Fruit fly (Drosophila melanogaster) whole organism, pupa: ENCODE results near the gene Dph5.

Experiments
- CG10348 ChIP-seq: fragments of 200-800 bp; sonication (Bioruptor generic); IDR thresholded peaks from 2 replicates; pipeline ENCODE4 v1.3.6; 2022; ENCODE audit warnings: missing biosample characterization, missing genetic modification characterization
- CG12605 ChIP-seq: fragments of 200-800 bp; sonication (Bioruptor generic); IDR thresholded peaks from 2 replicates; pipeline ENCODE4 v1.3.6; 2022; ENCODE audit warnings: missing biosample characterization, missing genetic modification characterization
- CG13204 ChIP-seq: fragments of 200-800 bp; sonication (Bioruptor generic); optimal IDR thresholded peaks from 2 replicates; lab custom pipeline; 2018; ENCODE audit warnings: missing biosample characterization, mild to moderate bottlenecking, missing genetic modification characterization, moderate library complexity
- CG14655 ChIP-seq: fragments of 200-800 bp; sonication (Bioruptor generic); optimal IDR thresholded peaks from 3 replicates; lab custom pipeline; 2017; ENCODE audit warnings: mild to moderate bottlenecking, missing biosample characterization, missing genetic modification reagents, missing genetic modification characterization
- CG15710 ChIP-seq: fragments of 200-800 bp; sonication (Bioruptor generic); optimal IDR thresholded peaks from 2 replicates; lab custom pipeline; 2018; ENCODE audit warnings: missing biosample characterization, mild to moderate bottlenecking, missing genetic modification characterization, moderate library complexity
- CG17806 ChIP-seq: fragments of 200-800 bp; sonication (Bioruptor generic); optimal IDR thresholded peaks from 2 replicates; lab custom pipeline; 2018; ENCODE audit warnings: missing biosample characterization, mild to moderate bottlenecking, missing genetic modification characterization, moderate library complexity
- CG32121 ChIP-seq: fragments of 200-800 bp; sonication (Bioruptor generic); IDR thresholded peaks from 2 replicates; pipeline ENCODE4 v1.3.6; 2022; ENCODE audit warnings: missing biosample characterization, missing genetic modification characterization
- CG34367 ChIP-seq: fragments of 200-800 bp; sonication (Bioruptor generic); optimal IDR thresholded peaks from 2 replicates; lab custom pipeline; 2018; ENCODE audit warnings: missing biosample characterization, mild to moderate bottlenecking, missing genetic modification characterization
- CG4496 ChIP-seq: fragments of 200-800 bp; sonication (Bioruptor generic); IDR thresholded peaks from 3 replicates; pipeline ENCODE4 v1.3.6; 2022; ENCODE audit warnings: missing biosample characterization, missing genetic modification characterization
- CG8159 ChIP-seq: fragments of 200-800 bp; sonication (Bioruptor generic); optimal IDR thresholded peaks from 3 replicates; lab custom pipeline; 2018; ENCODE audit warnings: missing biosample characterization, mild to moderate bottlenecking, missing genetic modification characterization, moderate library complexity
- CG8301 ChIP-seq: fragments of 200-800 bp; sonication (Bioruptor generic); optimal IDR thresholded peaks from 2 replicates; lab custom pipeline; 2018; ENCODE audit warnings: missing biosample characterization, mild to moderate bottlenecking, missing genetic modification characterization
- CG9948 ChIP-seq: fragments of 200-800 bp; sonication (Bioruptor generic); optimal IDR thresholded peaks from 2 replicates; lab custom pipeline; 2018; ENCODE audit warnings: missing biosample characterization, mild to moderate bottlenecking, missing genetic modification characterization, moderate library complexity
- D1 ChIP-seq: fragments of 200-800 bp; sonication (Bioruptor generic); optimal IDR thresholded peaks from 2 replicates; lab custom pipeline; 2018; ENCODE audit warnings: missing biosample characterization, mild to moderate bottlenecking, missing genetic modification characterization, moderate library complexity
- EcR ChIP-seq: fragments of 200-800 bp; sonication (Bioruptor generic); optimal IDR thresholded peaks from 3 replicates; lab custom pipeline; 2019; ENCODE audit warnings: missing biosample characterization, missing genetic modification characterization, mild to moderate bottlenecking, moderate library complexity, missing genetic modification reagents
- Ets98B ChIP-seq: fragments of 200-800 bp; sonication (Bioruptor generic); IDR thresholded peaks from 2 replicates; pipeline ENCODE4 v1.3.6; 2022; ENCODE audit warnings: missing biosample characterization, missing genetic modification characterization
- Pif1A ChIP-seq: fragments of 200-800 bp; sonication (Bioruptor generic); optimal IDR thresholded peaks from 3 replicates; lab custom pipeline; 2016; ENCODE audit warnings: missing biosample characterization, missing genetic modification characterization
- Pif1B ChIP-seq: fragments of 200-800 bp; sonication (Bioruptor generic); optimal IDR thresholded peaks from 3 replicates; lab custom pipeline; 2016; ENCODE audit warnings: missing biosample characterization, missing genetic modification characterization
- Snoo ChIP-seq: fragments of 200-800 bp; sonication (Bioruptor generic); optimal IDR thresholded peaks from 3 replicates; lab custom pipeline; 2017; ENCODE audit warnings: missing biosample characterization, mild to moderate bottlenecking, missing genetic modification characterization, inconsistent platforms
- fd96Ca ChIP-seq: fragments of 200-800 bp; sonication (Bioruptor generic); IDR thresholded peaks from 3 replicates; pipeline ENCODE4 v1.3.6; 2022; ENCODE audit warnings: missing biosample characterization, missing genetic modification characterization
- gl ChIP-seq: fragments of 200-800 bp; sonication (Bioruptor generic); optimal IDR thresholded peaks from 2 replicates; lab custom pipeline; 2018; ENCODE audit warnings: missing biosample characterization, mild to moderate bottlenecking, missing genetic modification characterization
- rn ChIP-seq: fragments of 200-800 bp; sonication (Bioruptor generic); IDR thresholded peaks from 2 replicates; pipeline ENCODE4 v1.3.6; 2022; ENCODE audit warnings: missing biosample characterization, missing genetic modification characterization

Dph5 gene

DNA sequence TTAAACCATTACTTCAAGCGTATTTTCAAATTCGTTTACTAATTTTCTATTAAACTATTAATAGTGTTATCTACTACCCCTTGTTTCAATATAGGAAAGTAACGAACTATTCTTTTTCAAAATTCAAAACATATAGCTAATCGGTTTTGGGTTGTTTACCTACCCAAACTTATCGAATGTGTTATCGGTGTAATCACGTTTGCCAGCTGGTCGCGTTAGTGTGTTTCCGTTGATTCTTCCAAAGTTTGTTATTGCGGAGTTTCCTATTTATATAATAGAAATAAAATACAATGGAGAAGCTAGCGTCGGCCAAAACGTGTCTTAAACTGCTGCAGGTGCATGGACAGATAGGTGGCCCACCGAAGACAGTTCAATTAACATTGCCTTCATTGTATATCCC, 35.3 kb upstream of the Dph5 start, which contains the start of gene mRpL45:
Gene mRpL45, plus strand, starts transcription at position 213 of the 400 bp plus-strand sequence.
- TF ChIP-seq CG15710 (tag; lab: Kevin White, UChicago): no peak
- no peak for TF ChIP-seq Snoo (tag; lab: Kevin White, UChicago)
- no peak for TF ChIP-seq CG4496
- no peak for TF ChIP-seq CG10348 (GFP tag; lab: Robert Waterston, UW)

DNA sequence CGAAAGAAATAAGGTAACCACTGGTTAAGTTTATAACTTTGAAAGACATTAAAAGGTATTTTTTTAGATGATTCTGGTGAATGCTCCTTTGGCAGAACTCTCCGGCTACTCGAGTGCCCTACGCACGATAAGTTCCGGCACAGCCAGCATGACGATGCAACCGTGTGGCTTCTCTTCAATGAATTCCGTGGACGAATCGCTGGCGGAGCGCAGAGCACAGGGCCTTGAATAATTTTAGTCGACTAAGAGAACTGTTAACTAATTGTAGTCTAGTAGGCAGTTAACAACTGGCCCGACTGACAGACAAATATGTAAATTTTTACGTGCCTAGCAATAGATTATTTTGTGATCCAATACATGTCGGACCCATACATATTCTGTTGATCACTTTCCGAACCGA, 33.2 kb upstream of the Dph5 start, which contains the start of gene CG31161:
Gene CG31161, plus strand, starts transcription at position 301 of the 400 bp plus-strand sequence.
- TF ChIP-seq gl (tag; lab: Kevin White, UChicago): no peak
- no peak for TF ChIP-seq CG13204
- no peak for TF ChIP-seq CG14655 (GFP tag; lab: Kevin White, UChicago)
- TF ChIP-seq CG12605: no peak
- TF ChIP-seq CG17806 (tag; lab: Kevin White, UChicago): no peak
- no peak for TF ChIP-seq CG34367
- TF ChIP-seq CG8301: no peak
- no peak for TF ChIP-seq D1 (tag; lab: Kevin White, UChicago)
- no peak for TF ChIP-seq CG8159
- TF ChIP-seq Snoo (tag; lab: Kevin White, UChicago): no peak
- TF ChIP-seq EcR (GFP tag; lab: Kevin White, UChicago): no peak
- no peak for TF ChIP-seq fd96Ca (GFP tag; lab: Robert Waterston, UW)
- no peak for TF ChIP-seq rn
- TF ChIP-seq Pif1B (GFP tag; lab: Kevin White, UChicago): no peak
- no peak for TF ChIP-seq CG4496
- TF ChIP-seq CG10348 (GFP tag; lab: Robert Waterston, UW): no peak
- TF ChIP-seq CG9948 (tag; lab: Kevin White, UChicago): no peak
- TF ChIP-seq Ets98B (GFP tag; lab: Robert Waterston, UW): no peak

DNA sequence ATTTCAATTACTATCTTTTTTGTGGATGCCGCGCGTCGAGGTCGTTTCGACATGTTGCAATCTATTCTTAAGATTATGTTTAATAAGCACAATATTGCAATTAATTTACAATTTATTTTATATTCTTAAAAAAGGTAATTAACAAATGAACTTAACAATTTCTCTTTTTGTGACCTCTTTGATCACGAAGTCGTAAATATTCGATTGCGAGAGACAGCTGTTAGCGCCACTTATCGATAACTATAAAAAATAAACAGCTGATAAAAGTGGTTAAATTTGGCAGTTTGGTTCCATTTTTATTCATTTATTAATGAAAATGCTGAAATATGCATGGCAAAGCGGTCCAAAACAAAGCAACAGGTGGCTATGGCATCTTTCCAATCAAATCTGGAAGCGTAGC, 30.4 kb upstream of the Dph5 start, which contains the start of the genes CG31156 and mRRF2:
Gene CG31156, minus strand, starts transcription at position 209 of the 400 bp plus-strand sequence.
Gene mRRF2, plus strand, starts transcription at position 239 of the 400 bp plus-strand sequence.
- TF ChIP-seq gl (tag; lab: Kevin White, UChicago) (no peak), CG10348 (GFP tag; lab: Robert Waterston, UW) (no peak), fd96Ca (GFP tag; lab: Robert Waterston, UW) (no peak), CG12605 (no peak), Pif1A (GFP tag; lab: Kevin White, UChicago) (no peak), CG17806 (tag; lab: Kevin White, UChicago) (no peak), EcR (GFP tag; lab: Kevin White, UChicago) (no peak), CG9948 (tag; lab: Kevin White, UChicago) (no peak), rn (no peak), Pif1B (GFP tag; lab: Kevin White, UChicago) (no peak)

DNA sequence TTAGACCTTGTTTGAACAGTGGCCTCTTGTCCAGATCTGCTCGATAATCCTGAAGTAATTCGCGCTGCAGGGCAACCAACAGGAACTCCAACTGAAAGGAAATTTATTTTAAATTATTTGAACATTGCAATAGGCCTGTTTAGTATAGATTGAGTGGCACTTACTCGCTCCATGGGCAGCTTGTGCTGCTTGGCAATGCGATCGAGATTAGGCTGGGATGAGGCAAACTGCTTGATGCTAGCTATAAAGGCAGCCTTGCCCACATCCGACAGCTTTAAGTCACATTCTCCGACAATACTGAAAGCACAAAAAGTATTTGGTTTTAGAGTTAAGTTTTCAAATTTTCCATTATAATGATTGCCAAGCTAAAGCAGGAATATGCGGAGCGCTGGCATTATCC, 26.2 kb upstream of the Dph5 start, which contains the start of gene CG13843:
Gene CG13843, plus strand, starts transcription at position 301 of the 400 bp plus-strand sequence.
- TF ChIP-seq CG12605: no peak
- TF ChIP-seq D1 (tag; lab: Kevin White, UChicago): no peak
- no peak for TF ChIP-seq Pif1A (GFP tag; lab: Kevin White, UChicago)
- TF ChIP-seq CG14655 (GFP tag; lab: Kevin White, UChicago): no peak
- no peak for TF ChIP-seq CG4496
- no peak for TF ChIP-seq Snoo (tag; lab: Kevin White, UChicago)
- TF ChIP-seq CG34367: no peak

DNA sequence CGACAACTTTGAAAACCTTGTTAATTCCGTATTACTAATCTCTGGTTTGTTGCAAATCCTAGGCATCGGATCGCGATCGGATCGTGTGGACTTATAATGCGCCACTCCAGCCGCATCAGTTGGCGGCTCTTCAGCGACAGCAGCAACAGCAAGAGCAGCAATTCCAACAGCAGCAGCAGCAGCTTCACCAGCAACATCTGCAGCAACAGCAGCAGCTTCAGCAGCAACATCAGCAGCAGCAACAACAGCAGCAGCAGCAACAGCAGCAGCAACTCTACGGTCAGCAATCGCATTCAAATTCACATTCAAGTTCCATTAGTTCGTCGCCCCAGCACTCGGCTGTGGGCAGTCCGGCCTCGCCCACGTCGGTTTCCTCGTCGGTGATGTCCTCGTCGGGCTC, 19.8 kb upstream of the Dph5 start:
- TF ChIP-seq D1 (tag; lab: Kevin White, UChicago): no peak
- TF ChIP-seq CG34367: no peak
- TF ChIP-seq rn: no peak
- no peak for TF ChIP-seq CG8159
- no peak for TF ChIP-seq CG8301
- no peak for TF ChIP-seq CG4496
- TF ChIP-seq EcR (GFP tag; lab: Kevin White, UChicago): no peak
- TF ChIP-seq CG9948 (tag; lab: Kevin White, UChicago): no peak
- no peak for TF ChIP-seq gl (tag; lab: Kevin White, UChicago)
- no peak for TF ChIP-seq CG17806 (tag; lab: Kevin White, UChicago)
- TF ChIP-seq Pif1B (GFP tag; lab: Kevin White, UChicago): no peak
- TF ChIP-seq CG14655 (GFP tag; lab: Kevin White, UChicago): no peak
- TF ChIP-seq CG13204: no peak
- TF ChIP-seq Ets98B (GFP tag; lab: Robert Waterston, UW): no peak
- no peak for TF ChIP-seq Pif1A (GFP tag; lab: Kevin White, UChicago)
- no peak for TF ChIP-seq CG10348 (GFP tag; lab: Robert Waterston, UW)

DNA sequence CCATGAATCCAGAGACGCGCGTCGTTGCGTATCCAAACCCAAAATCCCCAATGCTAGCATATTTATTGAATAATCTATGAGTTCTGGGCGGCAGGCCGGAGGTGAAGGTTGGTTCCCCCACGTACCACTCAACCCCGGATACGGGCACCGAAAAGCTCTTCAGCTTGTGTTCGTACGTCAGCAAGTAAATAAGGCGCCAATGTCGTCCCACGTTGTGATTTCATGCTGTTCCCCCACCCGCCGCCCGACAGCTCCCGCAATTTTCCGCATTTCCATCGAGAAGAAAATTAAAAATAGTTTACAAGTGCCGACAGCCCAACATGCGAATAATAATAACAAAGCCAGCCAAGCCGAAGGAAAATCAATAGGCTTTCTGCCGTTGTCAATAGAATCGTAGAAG, 15.7 kb upstream of the Dph5 start:
- TF ChIP-seq CG13204: no peak
- TF ChIP-seq CG8159: no peak
- TF ChIP-seq Pif1A (GFP tag; lab: Kevin White, UChicago): no peak
- no peak for TF ChIP-seq gl (tag; lab: Kevin White, UChicago)
- no peak for TF ChIP-seq CG32121
- TF ChIP-seq CG15710 (tag; lab: Kevin White, UChicago): no peak
- TF ChIP-seq CG12605: no peak
- TF ChIP-seq CG34367: no peak
- TF ChIP-seq CG8301: no peak
- no peak for TF ChIP-seq CG10348 (GFP tag; lab: Robert Waterston, UW)
- TF ChIP-seq, all 21 proteins: peak for 0
